Worm (Caenorhabditis elegans) whole organism, young adult: Measurements from ENCODE around the gene ZK353.4.

ENCODE experiments used
- B0261.1 ChIP-seq: sonication (generic microtip); optimal IDR thresholded peaks from 2 replicates; lab custom pipeline; 2016; ENCODE audit warnings: mild to moderate bottlenecking, missing genetic modification characterization, moderate library complexity, missing compliant biosample characterization
- B0336.3 ChIP-seq: fragments of 200-800 bp; sonication (Bioruptor generic); IDR thresholded peaks from 2 replicates; pipeline ENCODE4 v1.3.6; 2022; ENCODE audit warnings: missing genetic modification characterization, missing compliant biosample characterization
- C06A6.2 ChIP-seq: fragments of 200-800 bp; sonication (Bioruptor generic); conservative IDR thresholded peaks from 2 replicates; pipeline ENCODE4 v1.3.6; 2022; ENCODE audit warnings: missing genetic modification characterization, missing compliant biosample characterization
- F22D6.2 ChIP-seq: sonication (generic microtip); optimal IDR thresholded peaks from 2 replicates; lab custom pipeline; 2016; ENCODE audit warnings: mild to moderate bottlenecking, missing genetic modification characterization, missing compliant biosample characterization
- F49E8.2 ChIP-seq: sonication (generic microtip); optimal IDR thresholded peaks from 3 replicates; lab custom pipeline; 2017; ENCODE audit warnings: missing genetic modification characterization, mild to moderate bottlenecking, missing compliant biosample characterization, antibody characterized with exemption, moderate library complexity; ENCODE audit not compliant: insufficient read depth
- K11D2.4 ChIP-seq: fragments of 200-800 bp; sonication (Bioruptor generic); IDR thresholded peaks from 2 replicates; pipeline ENCODE4 v1.3.6; 2022; ENCODE audit warnings: missing genetic modification reagents, missing genetic modification characterization, missing compliant biosample characterization
- T26A5.8 ChIP-seq: sonication (generic microtip); optimal IDR thresholded peaks from 2 replicates; lab custom pipeline; 2016; ENCODE audit warnings: missing genetic modification characterization, missing compliant biosample characterization
- Y56A3A.18 ChIP-seq: fragments of 200-800 bp; sonication (Bioruptor generic); IDR thresholded peaks from 2 replicates; pipeline ENCODE4 v1.3.6; 2022; ENCODE audit warnings: missing genetic modification reagents, missing genetic modification characterization, missing compliant biosample characterization
- ama-1 ChIP-seq, 3 experiments: fragments of 150-350 bp in 1 of 3; sonication (generic microtip) in 2 of 3; optimal IDR thresholded peaks; 2 replicates each; lab custom pipeline; 2014 to 2018; ENCODE audit warnings: missing biosample characterization in 2 of 3, missing genetic modification characterization in 2 of 3, missing genetic modification reagents in 2 of 3
- athp-1 ChIP-seq: sonication (generic microtip); optimal IDR thresholded peaks from 2 replicates; lab custom pipeline; 2017; ENCODE audit warnings: mild to moderate bottlenecking, missing genetic modification characterization, missing compliant biosample characterization
- attf-3 ChIP-seq: fragments of 200-800 bp; sonication (Bioruptor generic); conservative IDR thresholded peaks from 2 replicates; pipeline ENCODE4 v1.3.6; 2022; ENCODE audit warnings: missing genetic modification reagents, missing genetic modification characterization, missing compliant biosample characterization
- bed-1 ChIP-seq: fragments of 200-800 bp; sonication (Bioruptor generic); IDR thresholded peaks from 2 replicates; pipeline ENCODE4 v1.3.6; 2022; ENCODE audit warnings: missing genetic modification reagents, missing genetic modification characterization, missing compliant biosample characterization
- ceh-100 ChIP-seq: fragments of 200-800 bp; sonication (Bioruptor generic); IDR thresholded peaks from 2 replicates; pipeline ENCODE4 v1.3.6; 2022; ENCODE audit warnings: missing genetic modification reagents, missing genetic modification characterization, missing compliant biosample characterization
- die-1 ChIP-seq: sonication (generic microtip); optimal IDR thresholded peaks from 2 replicates; lab custom pipeline; 2016; ENCODE audit warnings: missing genotype, mild to moderate bottlenecking, missing genetic modification characterization, missing compliant biosample characterization
- dpff-1 ChIP-seq: sonication (generic microtip); optimal IDR thresholded peaks from 2 replicates; lab custom pipeline; 2017; ENCODE audit warnings: mild to moderate bottlenecking, missing genetic modification characterization, missing compliant biosample characterization
- dpl-1 ChIP-seq: fragments of 150-350 bp; optimal IDR thresholded peaks from 2 replicates; lab custom pipeline; 2014; ENCODE audit warnings: missing biosample characterization, missing genetic modification reagents, missing genetic modification characterization
- efl-1 ChIP-seq: fragments of 150-350 bp; optimal IDR thresholded peaks from 2 replicates; lab custom pipeline; 2014; ENCODE audit warnings: missing biosample characterization, missing genetic modification reagents, missing genetic modification characterization
- ekl-4 ChIP-seq: fragments of 200-800 bp; sonication (Bioruptor generic); IDR thresholded peaks from 2 replicates; pipeline ENCODE4 v1.3.6; 2022; ENCODE audit warnings: missing genetic modification reagents, missing genetic modification characterization, missing compliant biosample characterization
- gei-17 ChIP-seq: fragments of 200-800 bp; sonication (Bioruptor generic); optimal IDR thresholded peaks from 2 replicates; lab custom pipeline; 2018; ENCODE audit warnings: mild to moderate bottlenecking, missing genetic modification characterization, missing compliant biosample characterization
- hmg-20 ChIP-seq: fragments of 200-800 bp; sonication (Bioruptor generic); IDR thresholded peaks from 2 replicates; pipeline ENCODE4 v1.3.6; 2022; ENCODE audit warnings: missing genetic modification reagents, missing genetic modification characterization, missing compliant biosample characterization
- lag-1 ChIP-seq: fragments of 200-800 bp; sonication (Bioruptor generic); IDR thresholded peaks from 2 replicates; pipeline ENCODE4 v1.3.6; 2022; ENCODE audit warnings: missing genetic modification reagents, missing genetic modification characterization, missing compliant biosample characterization
- let-607 ChIP-seq, 2 experiments: fragments of 200-800 bp in 1 of 2; sonication (Bioruptor generic) in 1 of 2; sonication (generic microtip) in 1 of 2; optimal IDR thresholded peaks; 2 replicates each; lab custom pipeline; 2016 to 2018; ENCODE audit warnings: mild to moderate bottlenecking in 2 of 2, missing compliant biosample characterization in 2 of 2, missing genetic modification characterization in 2 of 2, moderate library complexity in 2 of 2, missing genotype in 1 of 2
- lin-40 ChIP-seq: sonication (generic microtip); optimal IDR thresholded peaks from 2 replicates; lab custom pipeline; 2016; ENCODE audit warnings: missing genetic modification characterization, mild to moderate bottlenecking, missing compliant biosample characterization, missing genotype, missing genetic modification reagents
- lsy-27 ChIP-seq: sonication (generic microtip); optimal IDR thresholded peaks from 2 replicates; lab custom pipeline; 2017; ENCODE audit warnings: missing genetic modification characterization, mild to moderate bottlenecking, missing compliant biosample characterization, antibody characterized with exemption, missing genotype, borderline replicate concordance; ENCODE audit not compliant: insufficient read depth
- madf-8 ChIP-seq: fragments of 200-800 bp; sonication (Bioruptor generic); conservative IDR thresholded peaks from 2 replicates; pipeline ENCODE4 v1.3.6; 2022; ENCODE audit warnings: missing genetic modification reagents, missing genetic modification characterization, missing compliant biosample characterization
- mxl-1 ChIP-seq: sonication (generic microtip); optimal IDR thresholded peaks from 2 replicates; lab custom pipeline; 2016; ENCODE audit warnings: missing genetic modification characterization, missing compliant biosample characterization
- nhr-120 ChIP-seq: fragments of 200-800 bp; sonication (Bioruptor generic); IDR thresholded peaks from 2 replicates; pipeline ENCODE4 v1.3.6; 2022; ENCODE audit warnings: missing genetic modification characterization, missing compliant biosample characterization
- nhr-179 ChIP-seq: sonication (generic microtip); optimal IDR thresholded peaks from 2 replicates; lab custom pipeline; 2016; ENCODE audit warnings: mild to moderate bottlenecking, missing genetic modification characterization, missing compliant biosample characterization
- nhr-80 ChIP-seq: sonication (generic microtip); optimal IDR thresholded peaks from 2 replicates; lab custom pipeline; 2016; ENCODE audit warnings: missing genetic modification characterization, missing compliant biosample characterization
- nhr-90 ChIP-seq: sonication (generic microtip); optimal IDR thresholded peaks from 2 replicates; lab custom pipeline; 2016; ENCODE audit warnings: missing genotype, mild to moderate bottlenecking, missing genetic modification characterization, missing compliant biosample characterization
- rec-8 ChIP-seq, 2 experiments: sonication (generic microtip); optimal IDR thresholded peaks; 2 replicates each; lab custom pipeline; 2016; ENCODE audit warnings: mild to moderate bottlenecking in 2 of 2, missing genetic modification characterization in 2 of 2, missing genetic modification reagents in 2 of 2, missing genotype in 2 of 2, missing biosample characterization in 1 of 2, missing compliant biosample characterization in 1 of 2, moderate library complexity in 1 of 2
- repo-1 ChIP-seq: sonication (generic microtip); optimal IDR thresholded peaks from 2 replicates; lab custom pipeline; 2017; ENCODE audit warnings: mild to moderate bottlenecking, missing genetic modification characterization, missing compliant biosample characterization
- sdz-38 ChIP-seq: sonication (generic microtip); optimal IDR thresholded peaks from 2 replicates; lab custom pipeline; 2016; ENCODE audit warnings: missing genotype, missing genetic modification characterization, missing compliant biosample characterization
- sptf-2 ChIP-seq: fragments of 200-800 bp; sonication (Bioruptor generic); optimal IDR thresholded peaks from 2 replicates; lab custom pipeline; 2018; ENCODE audit warnings: mild to moderate bottlenecking, missing genetic modification characterization, missing compliant biosample characterization
- tbp1 ChIP-seq: fragments of 200-800 bp; sonication (Bioruptor generic); optimal IDR thresholded peaks from 2 replicates; lab custom pipeline; 2018; ENCODE audit warnings: mild to moderate bottlenecking, missing genetic modification characterization, missing compliant biosample characterization
- tlf-1 ChIP-seq: fragments of 200-800 bp; sonication (Bioruptor generic); optimal IDR thresholded peaks from 2 replicates; lab custom pipeline; 2018; ENCODE audit warnings: mild to moderate bottlenecking, missing genetic modification characterization, missing compliant biosample characterization
- unc-62 ChIP-seq: fragments of 150-350 bp; optimal IDR thresholded peaks from 2 replicates; lab custom pipeline; 2014; ENCODE audit warnings: missing biosample characterization, missing genetic modification reagents, missing genetic modification characterization
- zfh-2 ChIP-seq: fragments of 200-800 bp; sonication (Bioruptor generic); conservative IDR thresholded peaks from 2 replicates; pipeline ENCODE4 v1.3.6; 2022; ENCODE audit warnings: missing genetic modification reagents, missing genetic modification characterization, missing compliant biosample characterization
- ztf-28 ChIP-seq: fragments of 200-800 bp; sonication (Bioruptor generic); IDR thresholded peaks from 2 replicates; pipeline ENCODE4 v1.3.6; 2022; ENCODE audit warnings: missing genetic modification reagents, missing genetic modification characterization, missing compliant biosample characterization
- ztf-3 ChIP-seq: fragments of 200-800 bp; sonication (Bioruptor generic); optimal IDR thresholded peaks from 2 replicates; lab custom pipeline; 2018; ENCODE audit warnings: mild to moderate bottlenecking, missing genetic modification characterization, missing compliant biosample characterization

ZK353.4 gene

ce11 chrIII:8411976-8412375 is 22.5 kb upstream of the ZK353.4 start (continued):
- TF ChIP-seq rec-8 (tag; optimal IDR thresholded peaks at IDR 0.05; lab: Kevin White, UChicago), result no peak
- no peak for TF ChIP-seq efl-1
- TF ChIP-seq ztf-28 (GFP tag; lab: Robert Waterston, UW), result no peak
- no peak for TF ChIP-seq ceh-100 (GFP tag; lab: Robert Waterston, UW)
- TF ChIP-seq mxl-1 (tag; lab: Kevin White, UChicago), result no peak
- peak; percentile 41 for TF ChIP-seq lin-40 (tag; lab: Kevin White, UChicago)
- TF ChIP-seq ekl-4, result no peak

ce11 chrIII:8410747-8411146 is 21.3 kb upstream of the ZK353.4 start:
- TF ChIP-seq nhr-80 (tag; lab: Kevin White, UChicago) (peak; percentile 1), unc-62 (GFP tag; lab: Kevin White, UChicago) (no peak)
- TF ChIP-seq, all 124 proteins: peak for 1

ce11 chrIII:8409166-8409565 is 19.7 kb upstream of the ZK353.4 start, which contains the start of gene ZK353.9:
ZK353.9 (plus strand) TSS chrIII:8409496.
- TF ChIP-seq athp-1 (tag; lab: Kevin White, UChicago) (no peak), lag-1 (GFP tag; lab: Robert Waterston, UW) (no peak), sptf-2 (GFP tag; lab: Kevin White, UChicago) (no peak), nhr-90 (tag; lab: Kevin White, UChicago) (no peak), dpff-1 (tag; lab: Kevin White, UChicago) (no peak), sdz-38 (tag; lab: Kevin White, UChicago) (no peak), die-1 (no peak), tbp1 (GFP tag; lab: Kevin White, UChicago) (no peak), zfh-2 (no peak), nhr-179 (tag; lab: Kevin White, UChicago) (no peak), T26A5.8 (no peak), bed-1 (GFP tag; lab: Robert Waterston, UW) (no peak), lin-40 (tag; lab: Kevin White, UChicago) (no peak), F22D6.2 (tag; lab: Kevin White, UChicago) (no peak), B0336.3 (GFP tag; lab: Robert Waterston, UW) (no peak)

- no peak for TF ChIP-seq T26A5.8
- no peak for TF ChIP-seq Y56A3A.18 (GFP tag; lab: Robert Waterston, UW)
- no peak for TF ChIP-seq F49E8.2 (tag; lab: Kevin White, UChicago)
- TF ChIP-seq let-607 (tag; optimal IDR thresholded peaks at IDR 0.05; lab: Kevin White, UChicago), result no peak
- TF ChIP-seq, all 124 proteins: peak for 0
Measured at ce11 chrIII:8405449-8405962, 16.1 kb upstream of the ZK353.4 start, which contains the start of the genes ubxn-4 and cyy-1. ubxn-4 (minus strand) TSS chrIII:8405562. cyy-1 (plus strand) TSS chrIII:8405874.

- TF ChIP-seq C06A6.2 (GFP tag; lab: Robert Waterston, UW) (no peak), repo-1 (tag; lab: Kevin White, UChicago) (no peak), nhr-90 (tag; lab: Kevin White, UChicago) (no peak), B0261.1 (no peak), tlf-1 (no peak), F49E8.2 (tag; lab: Kevin White, UChicago) (no peak), K11D2.4 (GFP tag; lab: Robert Waterston, UW) (no peak), nhr-120 (GFP tag; lab: Robert Waterston, UW) (no peak), madf-8 (no peak), die-1 (no peak), hmg-20 (GFP tag; lab: Robert Waterston, UW) (no peak), lsy-27 (tag; lab: Kevin White, UChicago) (no peak), dpl-1 (GFP tag; lab: Kevin White, UChicago) (no peak), nhr-80 (tag; lab: Kevin White, UChicago) (no peak), ztf-3 (no peak), attf-3 (no peak), gei-17 (GFP tag; lab: Kevin White, UChicago) (no peak), ama-1 (optimal IDR thresholded peaks at IDR 0.05; lab: Kevin White, UChicago) (no peak), ama-1 (GFP tag; optimal IDR thresholded peaks at IDR 0.05; lab: Kevin White, UChicago) (no peak)
Measured at ce11 chrIII:8403507-8403906, 14.1 kb upstream of the ZK353.4 start, which contains the start of gene cutc-1. cutc-1 (minus strand) TSS chrIII:8403607.
